Worm (Caenorhabditis elegans) whole organism, mixed stage, embryonic: ENCODE data around the gene K07F5.7.

ENCODE experiments used
- blmp-1 ChIP-seq: fragments of 150-350 bp; optimal IDR thresholded peaks from 2 replicates; lab custom pipeline; 2014; ENCODE audit warnings: missing biosample characterization, missing genetic modification characterization
- ceh-43 ChIP-seq: fragments of 200-800 bp; sonication (Bioruptor generic); optimal IDR thresholded peaks from 2 replicates; lab custom pipeline; 2018; ENCODE audit warnings: mild to moderate bottlenecking, missing genetic modification characterization, moderate library complexity, missing compliant biosample characterization
- ces-1 ChIP-seq: fragments of 150-350 bp; optimal IDR thresholded peaks from 2 replicates; lab custom pipeline; 2014; ENCODE audit warnings: missing biosample characterization, missing genetic modification reagents, missing genetic modification characterization
- lin-13 ChIP-seq: fragments of 150-350 bp; optimal IDR thresholded peaks from 2 replicates; lab custom pipeline; 2014; ENCODE audit warnings: missing biosample characterization, missing genetic modification characterization
- lin-32 ChIP-seq: fragments of 200-800 bp; sonication (Bioruptor generic); optimal IDR thresholded peaks from 2 replicates; lab custom pipeline; 2018; ENCODE audit warnings: mild to moderate bottlenecking, missing genetic modification characterization, missing compliant biosample characterization
- lsy-2 ChIP-seq: fragments of 150-350 bp; optimal IDR thresholded peaks from 2 replicates; lab custom pipeline; 2014; ENCODE audit warnings: missing biosample characterization, missing genetic modification characterization
- mep-1 ChIP-seq: fragments of 150-350 bp; optimal IDR thresholded peaks from 2 replicates; lab custom pipeline; 2017; ENCODE audit warnings: missing biosample characterization, missing genetic modification reagents, missing genetic modification characterization, inconsistent platforms
- nhr-76 ChIP-seq: sonication (generic microtip); optimal IDR thresholded peaks from 2 replicates; lab custom pipeline; 2017; ENCODE audit warnings: missing biosample characterization, missing genetic modification characterization
- snpc-4 ChIP-seq: fragments of 150-350 bp; optimal IDR thresholded peaks from 2 replicates; lab custom pipeline; 2014; ENCODE audit warnings: missing biosample characterization, missing genetic modification characterization
- unc-62 ChIP-seq: fragments of 150-350 bp; optimal IDR thresholded peaks from 2 replicates; lab custom pipeline; 2014; ENCODE audit warnings: missing biosample characterization, missing genetic modification reagents, missing genetic modification characterization

ce11 chrIV:9803544-9803943, 44.4 kb downstream of the K07F5.7 start:
- TF ChIP-seq unc-62 (no peak), lsy-2 (tag; lab: Kevin White, UChicago) (no peak), ceh-43 (GFP tag; lab: Kevin White, UChicago) (no peak), blmp-1 (no peak), lin-13 (tag; lab: Kevin White, UChicago) (no peak), nhr-76 (no peak), mep-1 (tag; lab: Kevin White, UChicago) (no peak), snpc-4 (tag; lab: Kevin White, UChicago) (no peak), ces-1 (GFP tag; lab: Kevin White, UChicago) (peak; percentile 66), lin-32 (GFP tag; lab: Kevin White, UChicago) (no peak)
